Worm (Caenorhabditis elegans): ENCODE results near the gene F36H12.9.
"Not testable (repeated sequence)": the region's sequence is repeated elsewhere in the genome, so short reads cannot be mapped to it uniquely, and the experiment has no call there.

Gene F36H12.9

ce11 chrIV:5225277-5225822 lies 31.5 kb upstream of the F36H12.9 start, which contains the start of gene cylc-1:
Gene cylc-1, minus strand, starts transcription at chrIV:5225772.
- not testable (repeated sequence) for TF ChIP-seq F13C5.2 (tag; optimal IDR thresholded peaks at IDR 0.05); ceh-13 (GFP tag; optimal IDR thresholded peaks at IDR 0.05); tra-4 (tag; optimal IDR thresholded peaks at IDR 0.05)

DNA sequence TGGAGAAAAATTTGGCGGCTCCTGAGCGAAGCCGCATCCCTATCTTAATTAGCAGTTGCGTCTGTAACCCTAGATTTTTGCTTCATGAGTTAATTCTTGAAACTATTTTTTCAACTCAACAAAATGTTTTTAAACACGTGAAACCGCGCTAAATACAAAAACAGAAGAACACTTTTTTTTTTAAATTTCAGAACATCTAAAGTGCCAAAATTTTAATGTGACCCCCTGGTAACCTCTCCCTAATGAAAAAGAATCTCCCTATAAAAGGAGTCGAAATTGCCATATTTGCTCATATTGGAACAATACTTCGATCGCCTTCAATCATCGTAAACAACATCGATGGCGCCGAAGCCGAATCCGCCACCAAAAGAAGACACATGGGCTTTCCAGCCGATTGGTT lies 30.3 kb upstream of the F36H12.9 start, which contains the start of gene nsph-4.1:
Gene nsph-4.1, plus strand, starts transcription at position 301 of the 400 bp plus-strand sequence.
- not testable (repeated sequence) for TF ChIP-seq tbx-37 (GFP tag; conservative IDR thresholded peaks at IDR 0.05); aly-1 (tag; optimal IDR thresholded peaks at IDR 0.05); hnd-1 (tag; optimal IDR thresholded peaks at IDR 0.05)

ce11 chrIV:5228619-5229018 lies 28.2 kb upstream of the F36H12.9 start, which contains the start of gene thn-6:
Gene thn-6, plus strand, starts transcription at chrIV:5228919.
- TF ChIP-seq aly-1 (tag; optimal IDR thresholded peaks at IDR 0.05) (no peak), flt-1 (GFP tag; IDR thresholded peaks at IDR 0.05) (no peak), scrt-1 (GFP tag; IDR thresholded peaks at IDR 0.05) (no peak), hmbx-1 (tag; optimal IDR thresholded peaks at IDR 0.05) (no peak), ceh-36 (tag; optimal IDR thresholded peaks at IDR 0.05) (no peak), tbx-11 (GFP tag; IDR thresholded peaks at IDR 0.05) (no peak)

- TF ChIP-seq tbx-37 (GFP tag; conservative IDR thresholded peaks at IDR 0.05), result no peak
- no peak for TF ChIP-seq ets-7 (tag; optimal IDR thresholded peaks at IDR 0.05)
- no peak for TF ChIP-seq hmbx-1 (tag; optimal IDR thresholded peaks at IDR 0.05)
- no peak for TF ChIP-seq scrt-1 (GFP tag; IDR thresholded peaks at IDR 0.05)
- no peak for TF ChIP-seq B0310.2 (tag; optimal IDR thresholded peaks at IDR 0.05)
Observed at ce11 chrIV:5230530-5230929, 26.3 kb upstream of the F36H12.9 start, which contains the start of gene thn-5. Gene thn-5, plus strand, starts transcription at chrIV:5230830.

ce11 chrIV:5254678-5255077 lies 2.2 kb upstream of the F36H12.9 start, which contains the start of gene F36H12.10:
Gene F36H12.10, minus strand, starts transcription at chrIV:5254778.
- not testable (repeated sequence) for TF ChIP-seq ceh-36, ets-7, B0310.2 (tag; optimal IDR thresholded peaks at IDR 0.05)

ce11 chrIV:5258385-5258784 lies 1.6 kb downstream of the F36H12.9 start, which contains the start of gene ttbk-2.1:
Gene ttbk-2.1, plus strand, starts transcription at chrIV:5258685.
- TF ChIP-seq ceh-13 (GFP tag; optimal IDR thresholded peaks at IDR 0.05); sea-1 (GFP tag; conservative IDR thresholded peaks at IDR 0.05); tbx-37 (GFP tag; conservative IDR thresholded peaks at IDR 0.05): not testable (repeated sequence)

DNA sequence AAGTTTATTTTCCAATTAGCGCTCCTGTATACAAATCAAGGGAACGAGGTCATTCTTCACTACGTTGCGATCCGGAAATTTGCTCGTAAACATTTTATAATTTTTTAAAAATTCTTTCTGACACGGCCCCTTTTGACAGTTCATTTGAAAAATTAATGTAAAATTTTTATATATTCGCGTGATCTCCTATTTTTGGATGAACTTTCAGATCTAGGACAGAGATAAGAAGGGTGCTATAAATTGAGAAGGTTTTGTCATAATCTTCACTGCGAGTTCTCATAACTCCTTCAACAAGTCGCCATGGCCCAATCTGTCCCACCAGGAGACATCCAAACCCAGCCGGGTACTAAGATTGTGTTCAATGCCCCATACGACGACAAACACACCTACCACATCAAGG lies 3.5 kb downstream of the F36H12.9 start, which contains the start of gene msp-19:
Gene msp-19, plus strand, starts transcription at position 301 of the 400 bp plus-strand sequence.
- TF ChIP-seq pes-1 (GFP tag; IDR thresholded peaks at IDR 0.05); B0310.2 (tag; optimal IDR thresholded peaks at IDR 0.05); ama-1 (optimal IDR thresholded peaks at IDR 0.05): not testable (repeated sequence)

DNA sequence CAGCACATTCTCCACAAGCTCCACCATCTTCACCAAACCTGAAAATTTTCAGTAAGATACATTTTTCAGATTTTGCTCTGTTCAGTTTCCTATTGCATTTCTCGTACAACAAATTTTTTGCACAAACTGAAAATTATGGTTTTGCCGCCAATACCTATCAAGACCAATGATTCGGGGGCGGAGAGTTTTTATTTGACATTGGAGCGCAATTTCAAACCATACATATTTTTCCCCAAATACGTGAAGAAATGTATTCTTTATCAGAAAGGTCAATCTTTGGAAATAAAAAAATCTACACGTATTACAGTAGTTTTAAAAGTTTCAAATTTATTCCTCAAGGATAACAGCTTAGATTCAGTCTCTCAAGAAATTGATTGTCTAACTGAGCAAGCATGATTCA lies 9.6 kb downstream of the F36H12.9 start, which contains the start of gene F36H12.5:
Gene F36H12.5, plus strand, starts transcription at position 301 of the 400 bp plus-strand sequence.
- TF ChIP-seq sea-1 (GFP tag; conservative IDR thresholded peaks at IDR 0.05), result no peak
- no peak for TF ChIP-seq B0310.2 (tag; optimal IDR thresholded peaks at IDR 0.05)
- no peak for TF ChIP-seq tra-4 (tag; optimal IDR thresholded peaks at IDR 0.05)
- TF ChIP-seq ets-7 (tag; optimal IDR thresholded peaks at IDR 0.05), result no peak
- no peak for TF ChIP-seq hnd-1 (tag; optimal IDR thresholded peaks at IDR 0.05)
- TF ChIP-seq hmg-4 (GFP tag; optimal IDR thresholded peaks at IDR 0.05), result no peak
- no peak for TF ChIP-seq ceh-36 (tag; optimal IDR thresholded peaks at IDR 0.05)
- no peak for TF ChIP-seq tbx-11 (GFP tag; IDR thresholded peaks at IDR 0.05)
- no peak for TF ChIP-seq flt-1 (GFP tag; IDR thresholded peaks at IDR 0.05)
- no peak for TF ChIP-seq pes-1 (GFP tag; IDR thresholded peaks at IDR 0.05)
- TF ChIP-seq F13C5.2 (tag; optimal IDR thresholded peaks at IDR 0.05), result no peak
- no peak for TF ChIP-seq tbx-37 (GFP tag; conservative IDR thresholded peaks at IDR 0.05)
- TF ChIP-seq scrt-1 (GFP tag; IDR thresholded peaks at IDR 0.05), result no peak
- no peak for TF ChIP-seq aly-1 (tag; optimal IDR thresholded peaks at IDR 0.05)
- no peak for TF ChIP-seq ceh-13 (GFP tag; optimal IDR thresholded peaks at IDR 0.05)
- no peak for TF ChIP-seq ama-1 (optimal IDR thresholded peaks at IDR 0.05)

DNA sequence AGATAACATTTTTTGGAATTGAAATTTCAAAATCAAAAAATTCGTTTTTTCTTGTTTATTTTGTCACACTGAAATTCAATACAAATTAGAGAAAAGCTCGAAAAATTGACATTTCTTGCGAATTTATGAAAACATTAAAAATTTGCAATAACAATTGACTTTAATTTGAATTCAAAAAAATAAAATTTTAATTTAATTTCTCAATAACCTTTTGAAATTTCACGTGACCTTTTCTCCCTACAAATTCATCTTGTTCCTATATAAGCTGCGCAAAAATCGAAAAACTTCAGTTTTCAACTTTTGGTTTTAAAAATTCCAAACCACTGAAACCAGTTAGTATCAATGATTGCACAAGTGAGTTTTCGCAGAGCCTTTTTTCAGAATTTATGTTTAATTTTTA lies 12.0 kb downstream of the F36H12.9 start, which contains the start of gene F36H12.4:
Gene F36H12.4, plus strand, starts transcription at position 301 of the 400 bp plus-strand sequence.
- TF ChIP-seq flt-1 (GFP tag; IDR thresholded peaks at IDR 0.05) (no peak), F13C5.2 (tag; optimal IDR thresholded peaks at IDR 0.05) (no peak), ets-7 (tag; optimal IDR thresholded peaks at IDR 0.05) (no peak), tra-4 (tag; optimal IDR thresholded peaks at IDR 0.05) (no peak), hnd-1 (tag; optimal IDR thresholded peaks at IDR 0.05) (no peak)
